Worm (Caenorhabditis elegans) whole organism, L4 larva: ENCODE data around the gene Y45F3A.5.

ENCODE experiments used
- hlh-11 ChIP-seq: fragments of 200-800 bp; sonication (Bioruptor generic); optimal IDR thresholded peaks from 2 replicates; lab custom pipeline; 2018; ENCODE audit warnings: mild to moderate bottlenecking, missing genetic modification characterization, missing compliant biosample characterization
- unc-39 ChIP-seq: sonication (generic microtip); optimal IDR thresholded peaks from 2 replicates; lab custom pipeline; 2017; ENCODE audit warnings: missing biosample characterization, missing genetic modification characterization

- no peak for TF ChIP-seq hlh-11 (tag; lab: Kevin White, UChicago)
- no peak for TF ChIP-seq unc-39 (tag; lab: Kevin White, UChicago)
These were observed 22.0 kb upstream of the Y45F3A.5 start for ce11 chrIII:10608161-10608560.
